Worm (Caenorhabditis elegans) whole organism, L1 larva: ENCODE data around the gene Y102F5A.1.

ENCODE experiments used
- ces-1 ChIP-seq: fragments of 150-350 bp; optimal IDR thresholded peaks from 2 replicates; lab custom pipeline; 2014; ENCODE audit warnings: missing biosample characterization, missing genetic modification reagents, missing genetic modification characterization
- dsc-1 ChIP-seq: sonication (generic microtip); optimal IDR thresholded peaks from 2 replicates; lab custom pipeline; 2016; ENCODE audit warnings: mild to moderate bottlenecking, missing genetic modification characterization, missing compliant biosample characterization
- hlh-17 ChIP-seq: fragments of 200-800 bp; sonication (Bioruptor generic); optimal IDR thresholded peaks from 2 replicates; lab custom pipeline; 2018; ENCODE audit warnings: missing genetic modification characterization, mild to moderate bottlenecking, missing compliant biosample characterization, moderate library complexity, borderline replicate concordance
- lin-14 ChIP-seq: fragments of 200-800 bp; sonication (Bioruptor generic); optimal IDR thresholded peaks from 2 replicates; lab custom pipeline; 2018; ENCODE audit warnings: mild to moderate bottlenecking, missing genetic modification characterization, moderate library complexity, missing compliant biosample characterization
- mdl-1 ChIP-seq, 2 experiments: fragments of 150-350 bp; optimal IDR thresholded peaks; 2 replicates each; lab custom pipeline; 2014 to 2017; ENCODE audit warnings: missing biosample characterization in 2 of 2, missing genetic modification characterization in 2 of 2, inconsistent platforms in 1 of 2
- nhr-28 ChIP-seq: fragments of 150-350 bp; optimal IDR thresholded peaks from 2 replicates; lab custom pipeline; 2014; ENCODE audit warnings: missing biosample characterization, missing genetic modification characterization
- tlp-1 ChIP-seq: fragments of 150-350 bp; optimal IDR thresholded peaks from 2 replicates; lab custom pipeline; 2014; ENCODE audit warnings: missing biosample characterization, missing genetic modification characterization
- vab-15 ChIP-seq: sonication (generic microtip); optimal IDR thresholded peaks from 2 replicates; lab custom pipeline; 2017; ENCODE audit warnings: missing genotype, mild to moderate bottlenecking, missing genetic modification characterization, missing compliant biosample characterization

ce11 chrX:11752289-11752688 is 31.8 kb downstream of the Y102F5A.1 start:
- TF ChIP-seq tlp-1 (tag; lab: Kevin White, UChicago) (no peak), lin-14 (no peak), vab-15 (tag; lab: Kevin White, UChicago) (no peak), nhr-28 (tag; lab: Kevin White, UChicago) (no peak), dsc-1 (no peak), hlh-17 (no peak), mdl-1 (tag; optimal IDR thresholded peaks at IDR 0.05; lab: Kevin White, UChicago) (no peak), ces-1 (GFP tag; lab: Kevin White, UChicago) (no peak)
